Fruit fly (Drosophila melanogaster) whole organism, embryonic: ENCODE results near the gene Sur-8.

ENCODE experiments used
- Awh ChIP-seq: fragments of 200-800 bp; sonication (Bioruptor generic); IDR thresholded peaks from 2 replicates; pipeline ENCODE4, ENCODE4 v1.3.6; 2022; ENCODE audit warnings: missing biosample characterization, missing genetic modification characterization
- B-H1 ChIP-seq: fragments of 200-800 bp; sonication (Bioruptor generic); IDR thresholded peaks from 3 replicates; pipeline ENCODE4 v1.3.6; 2022; ENCODE audit warnings: missing biosample characterization, missing genetic modification characterization
- BtbVII ChIP-seq: fragments of 200-800 bp; sonication (Bioruptor generic); optimal IDR thresholded peaks from 3 replicates; lab custom pipeline; 2017; ENCODE audit warnings: missing biosample characterization, mild to moderate bottlenecking, missing genetic modification characterization
- CG10462 ChIP-seq: fragments of 200-800 bp; sonication (Bioruptor generic); optimal IDR thresholded peaks from 2 replicates; lab custom pipeline; 2016; ENCODE audit warnings: missing biosample characterization, missing genetic modification characterization
- CG11504 ChIP-seq: fragments of 200-800 bp; sonication (Bioruptor generic); optimal IDR thresholded peaks from 3 replicates; lab custom pipeline; 2019; ENCODE audit warnings: missing biosample characterization, mild to moderate bottlenecking, missing genetic modification characterization, moderate library complexity
- CG11560 ChIP-seq: fragments of 200-800 bp; sonication (Bioruptor generic); IDR thresholded peaks from 3 replicates; pipeline ENCODE4 v1.3.6; 2022; ENCODE audit warnings: missing biosample characterization, missing genetic modification characterization
- CG12942 ChIP-seq: fragments of 200-800 bp; sonication (Bioruptor generic); optimal IDR thresholded peaks from 3 replicates; lab custom pipeline; 2016; ENCODE audit warnings: missing biosample characterization, missing genetic modification characterization
- CG1529 ChIP-seq: fragments of 200-800 bp; sonication (Bioruptor generic); optimal IDR thresholded peaks from 3 replicates; lab custom pipeline; 2018; ENCODE audit warnings: missing biosample characterization, missing genetic modification characterization
- CG17612 ChIP-seq: fragments of 200-800 bp; sonication (Bioruptor generic); IDR thresholded peaks from 2 replicates; pipeline ENCODE4 v1.3.6; 2022; ENCODE audit warnings: missing biosample characterization, missing genetic modification characterization
- CG17829 ChIP-seq: fragments of 200-800 bp; optimal IDR thresholded peaks from 2 replicates; lab custom pipeline; 2019; ENCODE audit warnings: missing biosample characterization, mild to moderate bottlenecking, missing genetic modification characterization, moderate library complexity
- CG18599 ChIP-seq: fragments of 200-800 bp; sonication (Bioruptor generic); optimal IDR thresholded peaks from 3 replicates; lab custom pipeline; 2017; ENCODE audit warnings: missing biosample characterization, missing genetic modification characterization, mild to moderate bottlenecking, moderate library complexity, missing genetic modification reagents
- CG18764 ChIP-seq: fragments of 200-800 bp; sonication (Bioruptor generic); optimal IDR thresholded peaks from 3 replicates; lab custom pipeline; 2016; ENCODE audit warnings: missing biosample characterization, missing genetic modification characterization
- CG2129 ChIP-seq: fragments of 200-800 bp; sonication (Bioruptor generic); IDR thresholded peaks from 2 replicates; pipeline ENCODE4 v1.3.6; 2022; ENCODE audit warnings: missing biosample characterization, missing genetic modification characterization; ENCODE audit not compliant: partially characterized antibody
- CG30020 ChIP-seq: fragments of 200-800 bp; optimal IDR thresholded peaks from 2 replicates; lab custom pipeline; 2019; ENCODE audit warnings: missing biosample characterization, mild to moderate bottlenecking, missing genetic modification characterization, moderate library complexity
- CG4707 ChIP-seq: fragments of 200-800 bp; sonication (Bioruptor generic); optimal IDR thresholded peaks from 2 replicates; lab custom pipeline; 2018; ENCODE audit warnings: missing biosample characterization, mild to moderate bottlenecking, missing genetic modification characterization, moderate library complexity
- CG7839 ChIP-seq: fragments of 200-800 bp; sonication (Bioruptor generic); optimal IDR thresholded peaks from 3 replicates; lab custom pipeline; 2018; ENCODE audit warnings: missing biosample characterization, mild to moderate bottlenecking, missing genetic modification characterization, moderate library complexity
- CG8388 ChIP-seq: fragments of 200-800 bp; sonication (Bioruptor generic); optimal IDR thresholded peaks from 2 replicates; lab custom pipeline; 2019; ENCODE audit warnings: missing biosample characterization, mild to moderate bottlenecking, missing genetic modification characterization, moderate library complexity
- CG9215 ChIP-seq: fragments of 200-800 bp; sonication (Bioruptor generic); IDR thresholded peaks from 2 replicates; pipeline ENCODE4 v1.3.6; 2022; ENCODE audit warnings: missing biosample characterization, missing genetic modification characterization
- D19A ChIP-seq: fragments of 200-800 bp; optimal IDR thresholded peaks from 3 replicates; lab custom pipeline; 2019; ENCODE audit warnings: missing biosample characterization, mild to moderate bottlenecking, missing genetic modification characterization, moderate library complexity
- Eip74EF ChIP-seq, 2 experiments: fragments of 200-800 bp in 1 of 2; fragments of >200 bp in 1 of 2; sonication (Bioruptor generic) in 1 of 2; optimal IDR thresholded peaks; 2 replicates each; lab custom pipeline; 2017 to 2019; ENCODE audit warnings: missing biosample characterization in 2 of 2, missing genetic modification characterization in 2 of 2, mild to moderate bottlenecking in 1 of 2, moderate library complexity in 1 of 2
- Lpt ChIP-seq: fragments of >200 bp; optimal IDR thresholded peaks from 2 replicates; lab custom pipeline; 2018; ENCODE audit warnings: missing biosample characterization, missing genetic modification characterization
- Neu2 ChIP-seq: fragments of 200-800 bp; sonication (Bioruptor generic); optimal IDR thresholded peaks from 3 replicates; lab custom pipeline; 2016; ENCODE audit warnings: missing biosample characterization, missing genetic modification characterization, borderline replicate concordance
- NfI ChIP-seq: fragments of 200-800 bp; sonication (Bioruptor generic); optimal IDR thresholded peaks from 3 replicates; lab custom pipeline; 2018; ENCODE audit warnings: missing biosample characterization, mild to moderate bottlenecking, missing genetic modification characterization, moderate library complexity
- Pdp1 ChIP-seq, 2 experiments: fragments of 200-800 bp; sonication (Bioruptor generic); optimal IDR thresholded peaks; 3 replicates each; lab custom pipeline; 2016; ENCODE audit warnings: missing biosample characterization in 2 of 2, missing genetic modification characterization in 2 of 2, mild to moderate bottlenecking in 1 of 2, moderate library complexity in 1 of 2
- Six4 ChIP-seq: fragments of 200-800 bp; sonication (Bioruptor generic); optimal IDR thresholded peaks from 2 replicates; lab custom pipeline; 2016; ENCODE audit warnings: missing biosample characterization, missing genetic modification characterization
- Taf1 ChIP-seq: fragments of 200-800 bp; sonication (Bioruptor generic); IDR thresholded peaks from 2 replicates; pipeline ENCODE4 v1.3.6; 2022; ENCODE audit warnings: missing biosample characterization, missing genetic modification characterization
- Xbp1 ChIP-seq: fragments of 200-800 bp; sonication (Bioruptor generic); optimal IDR thresholded peaks from 3 replicates; lab custom pipeline; 2016; ENCODE audit warnings: missing biosample characterization, mild to moderate bottlenecking, missing genetic modification characterization
- ab ChIP-seq: fragments of 200-800 bp; sonication (Bioruptor generic); optimal IDR thresholded peaks from 2 replicates; lab custom pipeline; 2016; ENCODE audit warnings: missing biosample characterization, missing genetic modification characterization
- bbx ChIP-seq: fragments of 200-800 bp; sonication (Bioruptor generic); IDR thresholded peaks from 2 replicates; pipeline ENCODE4 v1.3.6; 2022; ENCODE audit warnings: missing biosample characterization, missing genetic modification characterization; ENCODE audit not compliant: partially characterized antibody
- bsh ChIP-seq, 2 experiments: fragments of 200-800 bp; sonication (Bioruptor generic); optimal IDR thresholded peaks; 2 replicates each; lab custom pipeline; 2017 to 2018; ENCODE audit warnings: mild to moderate bottlenecking in 2 of 2, missing biosample characterization in 2 of 2, missing genetic modification characterization in 2 of 2, moderate library complexity in 1 of 2
- caup ChIP-seq: fragments of 200-800 bp; sonication (Bioruptor generic); optimal IDR thresholded peaks from 3 replicates; lab custom pipeline; 2017; ENCODE audit warnings: missing biosample characterization, mild to moderate bottlenecking, missing genetic modification characterization, moderate library complexity; ENCODE audit not compliant: severe bottlenecking
- crc ChIP-seq: fragments of 200-800 bp; sonication (Bioruptor generic); optimal IDR thresholded peaks from 2 replicates; lab custom pipeline; 2016; ENCODE audit warnings: missing biosample characterization, missing genetic modification characterization
- crp ChIP-seq, 2 experiments: fragments of 200-800 bp; sonication (Bioruptor generic); optimal IDR thresholded peaks; 2 replicates in 1 of 2; 3 replicates in 1 of 2; lab custom pipeline; 2017; ENCODE audit warnings: missing biosample characterization in 2 of 2, missing genetic modification characterization in 2 of 2, mild to moderate bottlenecking in 1 of 2, moderate library complexity in 1 of 2
- dati ChIP-seq: fragments of 200-800 bp; sonication (Bioruptor generic); IDR thresholded peaks from 2 replicates; pipeline ENCODE4 v1.3.6; 2022; ENCODE audit warnings: missing biosample characterization, missing genetic modification characterization
- gfzf ChIP-seq: fragments of 200-800 bp; sonication (Bioruptor generic); optimal IDR thresholded peaks from 2 replicates; lab custom pipeline; 2016; ENCODE audit warnings: missing biosample characterization, mild to moderate bottlenecking, missing genetic modification characterization, moderate library complexity
- gsb-n ChIP-seq: fragments of 200-800 bp; sonication (Bioruptor generic); optimal IDR thresholded peaks from 3 replicates; lab custom pipeline; 2018; ENCODE audit warnings: missing biosample characterization, mild to moderate bottlenecking, missing genetic modification characterization
- ind ChIP-seq: fragments of 200-800 bp; sonication (Bioruptor generic); optimal IDR thresholded peaks from 3 replicates; lab custom pipeline; 2016; ENCODE audit warnings: missing biosample characterization, missing genetic modification characterization
- lov ChIP-seq, 2 experiments: fragments of 200-800 bp in 1 of 2; fragments of >200 bp in 1 of 2; sonication (Bioruptor generic) in 1 of 2; IDR thresholded peaks in 1 of 2; optimal IDR thresholded peaks in 1 of 2; 2 replicates in 1 of 2; 3 replicates in 1 of 2; pipeline versions ENCODE4 v1.3.6 to Lab custom; 2017 to 2022; ENCODE audit warnings: missing biosample characterization in 1 of 2, missing genetic modification characterization in 1 of 2
- mirr ChIP-seq: fragments of 200-800 bp; sonication (Bioruptor generic); optimal IDR thresholded peaks from 3 replicates; lab custom pipeline; 2018; ENCODE audit warnings: missing biosample characterization, mild to moderate bottlenecking, missing genetic modification characterization
- nerfin-2 ChIP-seq: fragments of 200-800 bp; sonication (Bioruptor generic); IDR thresholded peaks from 2 replicates; pipeline ENCODE4 v1.3.6; 2022; ENCODE audit warnings: missing biosample characterization, missing genetic modification characterization; ENCODE audit not compliant: partially characterized antibody
- p53 ChIP-seq: fragments of 200-800 bp; sonication (Bioruptor generic); optimal IDR thresholded peaks from 2 replicates; lab custom pipeline; 2016; ENCODE audit warnings: missing biosample characterization, missing genetic modification characterization
- pnt ChIP-seq: fragments of 200-800 bp; sonication (Bioruptor generic); optimal IDR thresholded peaks from 3 replicates; lab custom pipeline; 2016; ENCODE audit warnings: missing biosample characterization, missing genetic modification characterization
- sisA ChIP-seq: fragments of 200-800 bp; sonication (Bioruptor generic); IDR thresholded peaks from 2 replicates; pipeline ENCODE4 v1.3.6; 2022; ENCODE audit warnings: missing biosample characterization, missing genetic modification characterization
- sqz ChIP-seq: fragments of 200-800 bp; sonication (Bioruptor generic); optimal IDR thresholded peaks from 3 replicates; lab custom pipeline; 2018; ENCODE audit warnings: missing biosample characterization, mild to moderate bottlenecking, missing genetic modification characterization
- unpg ChIP-seq: fragments of 200-800 bp; sonication (Bioruptor generic); optimal IDR thresholded peaks from 3 replicates; lab custom pipeline; 2018; ENCODE audit warnings: missing biosample characterization, mild to moderate bottlenecking, missing genetic modification characterization, moderate library complexity
- vnd ChIP-seq: fragments of 200-800 bp; sonication (Bioruptor generic); IDR thresholded peaks from 3 replicates; pipeline ENCODE4 v1.3.6; 2022; ENCODE audit warnings: missing biosample characterization, missing genetic modification characterization; ENCODE audit not compliant: partially characterized antibody
- vvl ChIP-seq: fragments of 200-800 bp; sonication (Bioruptor generic); IDR thresholded peaks from 2 replicates; pipeline ENCODE4 v1.3.6; 2022; ENCODE audit warnings: missing biosample characterization, missing genetic modification characterization

Gene Sur-8

DNA sequence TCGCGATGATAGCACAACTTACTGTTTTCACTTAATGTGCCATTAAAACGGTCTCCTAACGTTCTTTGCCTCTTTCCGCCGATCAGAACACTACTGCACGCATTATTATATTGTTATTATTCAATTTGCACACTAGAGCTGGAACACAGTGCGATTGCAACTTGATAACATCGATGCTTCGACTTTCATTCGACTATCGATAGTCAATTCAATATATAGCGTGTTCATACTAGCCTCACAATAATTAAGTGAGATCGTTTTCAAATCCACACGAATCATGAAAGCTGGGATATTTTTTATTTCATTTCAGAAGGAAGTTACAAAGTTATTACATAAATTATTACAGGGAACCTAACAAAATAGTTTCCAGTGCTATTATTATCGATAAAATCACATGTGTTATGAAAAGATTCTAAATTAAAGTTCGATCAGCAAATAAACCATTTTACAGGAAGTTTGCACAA is 994 bp downstream of the Sur-8 start (continued):
- TF ChIP-seq nerfin-2 (GFP tag; lab: Robert Waterston, UW) = peak; percentile 75
- peak; percentile 69 for TF ChIP-seq NfI (GFP tag; lab: Kevin White, UChicago)
- peak; percentile 82 for TF ChIP-seq bbx (GFP tag; lab: Robert Waterston, UW)
- TF ChIP-seq p53 (GFP tag; lab: Kevin White, UChicago) = no peak
- no peak for TF ChIP-seq CG10462 (GFP tag; lab: Kevin White, UChicago)
- peak; percentile 60 for TF ChIP-seq CG11504 (tag; lab: Kevin White, UChicago)

DNA sequence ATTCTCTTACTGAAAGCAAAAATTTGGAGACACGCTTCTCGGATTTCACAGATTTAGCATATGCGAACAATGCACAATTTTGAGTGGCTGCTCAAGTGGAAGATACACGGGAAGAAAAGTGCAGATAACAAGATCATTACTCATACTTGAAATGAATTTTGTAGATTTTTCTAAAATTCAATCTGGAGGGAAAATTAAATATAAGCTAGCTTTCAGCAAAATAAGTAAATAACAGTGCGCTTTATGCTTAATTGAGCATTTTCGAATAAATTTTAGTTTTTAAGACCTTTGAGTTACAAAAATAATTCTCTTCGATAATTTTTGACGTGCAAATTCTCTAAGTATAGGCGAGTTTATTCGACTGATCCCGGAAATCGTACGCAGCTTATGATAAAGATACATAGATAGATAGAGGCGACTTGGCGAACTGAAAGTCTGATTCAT is 1.6 kb downstream of the Sur-8 start:
- TF ChIP-seq mirr (GFP tag; lab: Kevin White, UChicago) (no peak), D19A (tag; lab: Kevin White, UChicago) (peak; percentile 51), CG17829 (tag; lab: Kevin White, UChicago) (peak; percentile 33), caup (peak; percentile 4), Six4 (GFP tag; lab: Kevin White, UChicago) (peak; percentile 47), CG7839 (tag; lab: Kevin White, UChicago) (peak; percentile 76), Pdp1 (GFP tag; optimal IDR thresholded peaks at IDR 0.05; lab: Kevin White, UChicago) (peak in 1 of 2 experiments; percentile 24), CG8388 (peak; percentile 40), crc (GFP tag; lab: Kevin White, UChicago) (no peak), ab (GFP tag; lab: Kevin White, UChicago) (no peak), B-H1 (GFP tag; lab: Robert Waterston, UW) (no peak), CG12942 (no peak), sisA (GFP tag; lab: Robert Waterston, UW) (peak; percentile 46; the same call in 1 of the 2 replicates), CG17612 (GFP tag; lab: Robert Waterston, UW) (no peak), bsh (GFP tag; optimal IDR thresholded peaks at IDR 0.05; lab: Kevin White, UChicago) (no peak), Xbp1 (GFP tag; lab: Kevin White, UChicago) (no peak), gfzf (no peak), gsb-n (tag; lab: Kevin White, UChicago) (no peak), CG11560 (tag; lab: Robert Waterston, UW) (no peak), CG4707 (GFP tag; lab: Kevin White, UChicago) (no peak), CG1529 (GFP tag; lab: Kevin White, UChicago) (no peak), vnd (no peak), crp (GFP tag; optimal IDR thresholded peaks at IDR 0.05; lab: Kevin White, UChicago) (no peak), Lpt (GFP tag; lab: Kevin White, UChicago) (no peak), lov (optimal IDR thresholded peaks at IDR 0.05; lab: Kevin White, UChicago) (no peak), lov (GFP tag; IDR thresholded peaks at IDR 0.05; lab: Robert Waterston, UW) (no peak), unpg (GFP tag; lab: Kevin White, UChicago) (peak; percentile 52), Taf1 (GFP tag; lab: Robert Waterston, UW) (no peak), CG30020 (tag; lab: Kevin White, UChicago) (no peak), Awh (GFP tag; lab: Robert Waterston, UW) (no peak), dati (GFP tag; lab: Robert Waterston, UW) (no peak), BtbVII (GFP tag; lab: Kevin White, UChicago) (no peak), Neu2 (GFP tag; lab: Kevin White, UChicago) (no peak), vvl (no peak), CG18599 (GFP tag; lab: Kevin White, UChicago) (peak; percentile 60), sqz (GFP tag; lab: Kevin White, UChicago) (no peak), CG2129 (no peak), pnt (GFP tag; lab: Kevin White, UChicago) (peak; percentile 60), ind (GFP tag; lab: Kevin White, UChicago) (peak; percentile 30), CG10462 (GFP tag; lab: Kevin White, UChicago) (no peak), CG18764 (GFP tag; lab: Kevin White, UChicago) (peak; percentile 41), Eip74EF (GFP tag; optimal IDR thresholded peaks at IDR 0.05; lab: Kevin White, UChicago) (peak in 1 of 2 experiments; percentile 81), CG9215 (GFP tag; lab: Robert Waterston, UW) (no peak)
